Worm (Caenorhabditis elegans) whole organism, L2 larva: ENCODE data around the gene clec-246.

Experiments used
- lin-39 ChIP-seq: fragments of 150-350 bp; optimal IDR thresholded peaks from 2 replicates; lab custom pipeline; 2014; ENCODE audit warnings: missing biosample characterization, missing genetic modification reagents, missing genetic modification characterization
- nhr-77 ChIP-seq: fragments of 150-350 bp; optimal IDR thresholded peaks from 2 replicates; lab custom pipeline; 2014; ENCODE audit warnings: missing biosample characterization, missing genetic modification characterization
- unc-62 ChIP-seq: fragments of 150-350 bp; optimal IDR thresholded peaks from 2 replicates; lab custom pipeline; 2014; ENCODE audit warnings: missing biosample characterization, missing genetic modification reagents, missing genetic modification characterization
- ztf-4 ChIP-seq: fragments of 150-350 bp; optimal IDR thresholded peaks from 2 replicates; lab custom pipeline; 2014; ENCODE audit warnings: missing biosample characterization, missing genetic modification characterization

- TF ChIP-seq lin-39 (tag; lab: Kevin White, UChicago), result no peak
- no peak for TF ChIP-seq unc-62 (GFP tag; lab: Kevin White, UChicago)
- TF ChIP-seq ztf-4 (tag; lab: Kevin White, UChicago), result no peak
- TF ChIP-seq nhr-77, result no peak
Measured at ce11 chrV:18236714-18237288, 47.5 kb downstream of the clec-246 start, which contains the start of gene R10E8.3.
